Worm (Caenorhabditis elegans) whole organism, L4 larva: Measurements from ENCODE around the gene sre-54.
A peak's percentile ranks its signal among the peaks of the same experiment; 100 is the strongest.

ENCODE experiments used
- F37D6.2 ChIP-seq: sonication (generic microtip); optimal IDR thresholded peaks from 2 replicates; lab custom pipeline; 2016; ENCODE audit warnings: mild to moderate bottlenecking, missing genetic modification characterization, missing compliant biosample characterization
- R02D3.7 ChIP-seq: fragments of 150-350 bp; sonication (generic microtip); optimal IDR thresholded peaks from 3 replicates; lab custom pipeline; 2014; ENCODE audit warnings: missing biosample characterization, missing genetic modification characterization
- egl-27 ChIP-seq: sonication (generic microtip); optimal IDR thresholded peaks from 3 replicates; lab custom pipeline; 2017; ENCODE audit warnings: missing biosample characterization, missing genetic modification reagents, missing genetic modification characterization
- hmg-1.1 ChIP-seq: fragments of 200-800 bp; sonication (Bioruptor generic); IDR thresholded peaks from 2 replicates; pipeline ENCODE4 v1.3.6; 2022; ENCODE audit warnings: missing genetic modification reagents, missing genetic modification characterization, missing compliant biosample characterization
- lin-15B ChIP-seq: fragments of 150-350 bp; sonication (generic microtip); optimal IDR thresholded peaks from 3 replicates; lab custom pipeline; 2014; ENCODE audit warnings: missing biosample characterization, missing genetic modification characterization
- nhr-25 ChIP-seq: sonication (generic microtip); optimal IDR thresholded peaks from 2 replicates; lab custom pipeline; 2017; ENCODE audit warnings: missing genetic modification characterization, mild to moderate bottlenecking, missing compliant biosample characterization, antibody characterized with exemption, moderate library complexity, borderline replicate concordance; ENCODE audit not compliant: insufficient read depth
- nhr-28 ChIP-seq: fragments of 150-350 bp; optimal IDR thresholded peaks from 2 replicates; lab custom pipeline; 2014; ENCODE audit warnings: missing biosample characterization, missing genetic modification characterization
- nhr-6 ChIP-seq: fragments of 150-350 bp; optimal IDR thresholded peaks from 2 replicates; lab custom pipeline; 2014; ENCODE audit warnings: missing biosample characterization, missing genetic modification characterization

DNA sequence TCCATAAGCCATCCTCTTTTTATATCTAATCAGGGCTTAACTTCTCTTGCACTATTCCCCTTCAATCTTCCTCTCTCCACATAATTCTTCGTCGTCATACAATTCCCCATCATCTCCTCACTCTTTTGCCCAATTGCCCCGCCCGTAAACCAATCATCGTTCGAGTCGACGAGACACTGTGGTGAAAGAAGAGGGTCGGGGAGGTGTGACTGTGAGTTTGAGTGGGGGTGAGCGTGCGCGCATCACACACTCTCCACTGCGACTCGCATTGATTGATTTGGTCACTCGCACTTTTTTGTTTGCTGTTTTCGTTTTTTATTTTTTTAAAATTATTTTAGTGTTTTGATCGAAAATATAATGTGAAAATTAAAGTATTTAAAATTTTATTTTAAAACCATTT is 6.4 kb downstream of the sre-54 start:
- TF ChIP-seq R02D3.7 (tag; lab: Kevin White, UChicago): no peak
- peak; percentile 27 for TF ChIP-seq nhr-25
- no peak for TF ChIP-seq lin-15B (tag; lab: Kevin White, UChicago)
- TF ChIP-seq nhr-28 (tag; lab: Kevin White, UChicago): peak; percentile 66
- TF ChIP-seq egl-27 (tag; lab: Kevin White, UChicago): no peak
- no peak; the same call in 1 of the 2 replicates for TF ChIP-seq hmg-1.1 (GFP tag; lab: Robert Waterston, UW)
- no peak for TF ChIP-seq F37D6.2 (tag; lab: Kevin White, UChicago)
- TF ChIP-seq nhr-6 (tag; lab: Kevin White, UChicago): peak; percentile 43
